Fruit fly (Drosophila melanogaster): ENCODE data around the gene MME1.

dm6 chr2L:7051740-7052139 is 24.4 kb downstream of the MME1 start:
- TF ChIP-seq CG4496 (GFP tag; IDR thresholded peaks at IDR 0.05) = no peak
- no peak for TF ChIP-seq Pif1B (GFP tag; optimal IDR thresholded peaks at IDR 0.05)
- no peak for TF ChIP-seq CG14655 (GFP tag; optimal IDR thresholded peaks at IDR 0.05)
- no peak for TF ChIP-seq CG15710 (tag; optimal IDR thresholded peaks at IDR 0.05)
- TF ChIP-seq fd96Ca (GFP tag; IDR thresholded peaks at IDR 0.05) = no peak
- TF ChIP-seq gl (tag; optimal IDR thresholded peaks at IDR 0.05) = no peak
- no peak for TF ChIP-seq Pif1A (GFP tag; optimal IDR thresholded peaks at IDR 0.05)
- TF ChIP-seq D1 (tag; optimal IDR thresholded peaks at IDR 0.05) = no peak
- no peak for TF ChIP-seq CG8301 (tag; optimal IDR thresholded peaks at IDR 0.05)
- TF ChIP-seq EcR (GFP tag; optimal IDR thresholded peaks at IDR 0.05) = peak; percentile 95
- no peak for TF ChIP-seq CG10348 (GFP tag; IDR thresholded peaks at IDR 0.05)
- TF ChIP-seq CG12605 (GFP tag; IDR thresholded peaks at IDR 0.05) = no peak

Data from whole organism, pupa.